Worm (Caenorhabditis elegans): Measurements from ENCODE around the gene syx-5.

The syx-5 gene

DNA sequence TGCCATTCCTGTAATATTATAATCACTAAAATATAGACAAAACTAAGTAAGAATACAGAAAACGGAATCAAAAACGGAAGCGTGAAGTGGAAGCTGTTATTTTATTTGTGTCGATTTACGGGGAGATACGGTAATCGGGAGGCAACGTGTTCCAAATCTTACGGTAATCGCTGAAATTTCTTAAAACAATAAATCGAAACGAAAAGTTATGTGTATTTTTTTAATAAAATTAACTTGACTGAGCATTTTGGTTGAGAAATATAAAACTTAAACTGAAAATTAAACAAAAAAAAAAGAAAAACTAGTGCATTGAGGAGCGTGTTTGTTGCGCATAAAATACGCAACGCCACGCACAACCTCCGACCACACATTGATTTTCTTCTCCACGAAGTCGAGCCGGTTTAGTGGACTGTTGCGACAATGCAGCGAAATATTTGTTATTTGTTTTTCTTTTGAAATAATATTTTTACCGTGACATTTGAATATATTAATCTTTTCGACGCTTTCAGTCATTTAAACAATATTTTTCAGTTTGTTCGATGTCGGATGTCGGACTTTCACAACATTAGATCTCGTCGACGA lies at the start of gene syx-5, which contains the start of gene F55A11.1 (continued):
- TF ChIP-seq xbp-1 (tag; optimal IDR thresholded peaks at IDR 0.05), result peak; percentile 100
- no peak for TF ChIP-seq nhr-84 (tag; optimal IDR thresholded peaks at IDR 0.05)
- TF ChIP-seq unc-98 (GFP tag; IDR thresholded peaks at IDR 0.05), result peak; percentile 42; the same call in 1 of the 2 replicates
- TF ChIP-seq sox-4 (tag; optimal IDR thresholded peaks at IDR 0.05), result peak; percentile 95
- peak; percentile 88 for TF ChIP-seq pax-3 (tag; optimal IDR thresholded peaks at IDR 0.05)
- peak; percentile 100 for TF ChIP-seq lsy-2 (tag; optimal IDR thresholded peaks at IDR 0.05)
- peak; percentile 90 for TF ChIP-seq egl-13 (tag; optimal IDR thresholded peaks at IDR 0.05)
- peak; percentile 98 for TF ChIP-seq nhr-85 (tag)
- no peak for TF ChIP-seq tlp-1 (tag; optimal IDR thresholded peaks at IDR 0.05)
- no peak for TF ChIP-seq aha-1 (tag; optimal IDR thresholded peaks at IDR 0.05)
- TF ChIP-seq ets-5 (GFP tag; IDR thresholded peaks at IDR 0.05), result no peak
- TF ChIP-seq dsc-1 (tag; optimal IDR thresholded peaks at IDR 0.05), result peak; percentile 98
- peak; percentile 67 for TF ChIP-seq unc-130 (tag; optimal IDR thresholded peaks at IDR 0.05)
- TF ChIP-seq jun-1 (tag; optimal IDR thresholded peaks at IDR 0.05), result peak; percentile 74
- peak; percentile 96 for TF ChIP-seq nhr-90 (tag; optimal IDR thresholded peaks at IDR 0.05; ENCODE audit: poor library complexity)
- TF ChIP-seq skn-1 (tag; optimal IDR thresholded peaks at IDR 0.05), result peak; percentile 34
- peak; percentile 94 for TF ChIP-seq sup-37 (GFP tag; optimal IDR thresholded peaks at IDR 0.05)
- peak; percentile 37 for TF ChIP-seq blmp-1 (tag; optimal IDR thresholded peaks at IDR 0.05)
- peak; percentile 94 for TF ChIP-seq isw-1 (GFP tag; IDR thresholded peaks at IDR 0.05)
- TF ChIP-seq mef-2 (tag; optimal IDR thresholded peaks at IDR 0.05), result no peak
- TF ChIP-seq pqm-1 (tag; optimal IDR thresholded peaks at IDR 0.05), result no peak
- no peak for TF ChIP-seq unc-62 (GFP tag; optimal IDR thresholded peaks at IDR 0.05)
- peak; percentile 76 to 86 for TF ChIP-seq efl-1 (optimal IDR thresholded peaks at IDR 0.05)
- TF ChIP-seq efl-1 (GFP tag; optimal IDR thresholded peaks at IDR 0.05 in 1 of 2), result peak; percentile 79 to 97
- TF ChIP-seq ztf-11 (tag; optimal IDR thresholded peaks at IDR 0.05), result peak; percentile 15 to 83
- peak; percentile 89 for TF ChIP-seq ztf-4 (tag; optimal IDR thresholded peaks at IDR 0.05)
- TF ChIP-seq mab-9 (GFP tag; IDR thresholded peaks at IDR 0.05), result peak; percentile 87
- TF ChIP-seq nhr-77 (tag; optimal IDR thresholded peaks at IDR 0.05), result peak; percentile 74
- TF ChIP-seq ceh-8 (GFP tag; optimal IDR thresholded peaks at IDR 0.05), result peak; percentile 92
- peak; percentile 83 for TF ChIP-seq elt-2 (tag; optimal IDR thresholded peaks at IDR 0.05)
- TF ChIP-seq fkh-8 (tag; optimal IDR thresholded peaks at IDR 0.05), result peak; percentile 91
- TF ChIP-seq zip-4 (GFP tag; optimal IDR thresholded peaks at IDR 0.05), result peak; percentile 92
- TF ChIP-seq nhr-71 (tag; optimal IDR thresholded peaks at IDR 0.05), result peak; percentile 97

DNA sequence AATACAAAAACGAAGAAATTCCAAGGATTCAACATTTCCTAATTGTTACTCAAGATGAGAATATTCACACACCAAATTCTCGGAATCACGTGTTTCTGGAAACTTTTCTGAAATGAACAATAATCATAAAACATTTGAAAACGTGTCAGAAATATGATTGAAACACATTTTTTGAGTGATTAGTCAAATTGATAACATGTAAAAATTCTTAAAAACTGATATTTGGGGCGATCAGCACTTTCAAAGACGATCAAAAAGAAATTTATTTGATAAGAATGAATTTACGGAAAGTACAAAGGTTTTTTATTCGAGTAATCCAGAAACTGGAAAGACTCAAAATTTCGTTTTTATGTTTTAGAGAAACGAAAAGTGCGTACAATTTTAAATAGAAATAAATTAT lies 48.9 kb upstream of the syx-5 start, which contains the start of gene tre-3:
Gene tre-3, minus strand, starts transcription at position 107 of the 400 bp plus-strand sequence.
- TF ChIP-seq C04F5.9 (tag; optimal IDR thresholded peaks at IDR 0.05) (no peak), nhr-11 (tag; optimal IDR thresholded peaks at IDR 0.05) (no peak), lin-14 (GFP tag; optimal IDR thresholded peaks at IDR 0.05) (no peak), efl-1 (optimal IDR thresholded peaks at IDR 0.05) (no peak), efl-1 (GFP tag; optimal IDR thresholded peaks at IDR 0.05 in 1 of 2) (peak in 1 of 2 experiments; percentile 51), sox-4 (tag; optimal IDR thresholded peaks at IDR 0.05) (no peak), snpc-4 (tag; optimal IDR thresholded peaks at IDR 0.05) (no peak), dsc-1 (tag; optimal IDR thresholded peaks at IDR 0.05) (no peak), elt-2 (tag; optimal IDR thresholded peaks at IDR 0.05) (peak; percentile 29), ces-1 (GFP tag; optimal IDR thresholded peaks at IDR 0.05) (no peak), dpl-1 (GFP tag; optimal IDR thresholded peaks at IDR 0.05) (no peak)

- TF ChIP-seq vab-15 (tag; optimal IDR thresholded peaks at IDR 0.05) (no peak), nhr-12 (tag; optimal IDR thresholded peaks at IDR 0.05) (no peak), fkh-10 (GFP tag; optimal IDR thresholded peaks at IDR 0.05) (no peak), elt-2 (tag; optimal IDR thresholded peaks at IDR 0.05) (peak; percentile 53)
Observed at ce11 chrV:11716930-11717329, 47.8 kb upstream of the syx-5 start.

All from whole organism, L1 larva.